Worm (Caenorhabditis elegans) whole organism, L2 larva: ENCODE measurements around the gene F10B5.3.
A peak's percentile ranks its signal among the peaks of the same experiment; 100 is the strongest.

Experiments
- C34F6.9 ChIP-seq: fragments of 150-350 bp; optimal IDR thresholded peaks from 2 replicates; lab custom pipeline; 2014; ENCODE audit warnings: missing biosample characterization, missing genetic modification characterization
- F13H6.1 ChIP-seq: sonication (generic microtip); optimal IDR thresholded peaks from 2 replicates; lab custom pipeline; 2016; ENCODE audit warnings: missing genetic modification characterization, missing compliant biosample characterization
- R02D3.7 ChIP-seq: fragments of 150-350 bp; optimal IDR thresholded peaks from 2 replicates; lab custom pipeline; 2014; ENCODE audit warnings: missing biosample characterization, missing genetic modification characterization
- Y55F3AM.14 ChIP-seq: fragments of 200-800 bp; sonication (Bioruptor generic); optimal IDR thresholded peaks from 2 replicates; lab custom pipeline; 2018; ENCODE audit warnings: mild to moderate bottlenecking, missing genetic modification characterization, missing compliant biosample characterization
- ZK546.5 ChIP-seq: sonication (generic microtip); optimal IDR thresholded peaks from 2 replicates; lab custom pipeline; 2017; ENCODE audit warnings: missing biosample characterization, missing genetic modification characterization
- aly-2 ChIP-seq: fragments of 150-350 bp; optimal IDR thresholded peaks from 2 replicates; lab custom pipeline; 2014; ENCODE audit warnings: missing biosample characterization, missing genetic modification characterization
- ama-1 ChIP-seq: fragments of 150-350 bp; optimal IDR thresholded peaks from 2 replicates; lab custom pipeline; 2018; ENCODE audit warnings: inconsistent platforms
- blmp-1 ChIP-seq: sonication (generic microtip); optimal IDR thresholded peaks from 2 replicates; lab custom pipeline; 2017; ENCODE audit warnings: missing genetic modification characterization, mild to moderate bottlenecking, missing compliant biosample characterization, antibody characterized with exemption, moderate library complexity; ENCODE audit not compliant: insufficient read depth
- ceh-16 ChIP-seq: fragments of 150-350 bp; optimal IDR thresholded peaks from 2 replicates; lab custom pipeline; 2014; ENCODE audit warnings: missing biosample characterization, missing genetic modification characterization
- ceh-82 ChIP-seq: fragments of 150-350 bp; optimal IDR thresholded peaks from 2 replicates; lab custom pipeline; 2014; ENCODE audit warnings: missing biosample characterization, missing genetic modification characterization
- crh-2 ChIP-seq: sonication (generic microtip); optimal IDR thresholded peaks from 2 replicates; lab custom pipeline; 2017; ENCODE audit warnings: missing biosample characterization, missing genetic modification characterization
- dmd-4 ChIP-seq: sonication (generic microtip); optimal IDR thresholded peaks from 2 replicates; lab custom pipeline; 2017; ENCODE audit warnings: missing biosample characterization, missing genetic modification characterization
- egl-27 ChIP-seq: sonication (generic microtip); optimal IDR thresholded peaks from 3 replicates; lab custom pipeline; 2017; ENCODE audit warnings: missing biosample characterization, missing genetic modification reagents, missing genetic modification characterization
- elt-1 ChIP-seq: fragments of 150-350 bp; optimal IDR thresholded peaks from 2 replicates; lab custom pipeline; 2014; ENCODE audit warnings: missing biosample characterization, missing genetic modification characterization
- elt-3 ChIP-seq: sonication (generic microtip); optimal IDR thresholded peaks from 2 replicates; lab custom pipeline; 2017; ENCODE audit warnings: missing biosample characterization, missing genetic modification characterization
- fos-1 ChIP-seq: fragments of 150-350 bp; optimal IDR thresholded peaks from 2 replicates; lab custom pipeline; 2014; ENCODE audit warnings: missing biosample characterization, missing genetic modification characterization
- gmeb-1 ChIP-seq: fragments of 150-350 bp; optimal IDR thresholded peaks from 2 replicates; lab custom pipeline; 2014; ENCODE audit warnings: missing biosample characterization, missing genetic modification characterization
- lin-11 ChIP-seq: fragments of 150-350 bp; sonication (generic microtip); optimal IDR thresholded peaks from 2 replicates; lab custom pipeline; 2014; ENCODE audit warnings: missing biosample characterization, missing genetic modification characterization, inconsistent platforms, mixed read lengths
- lin-39 ChIP-seq: fragments of 150-350 bp; optimal IDR thresholded peaks from 2 replicates; lab custom pipeline; 2014; ENCODE audit warnings: missing biosample characterization, missing genetic modification reagents, missing genetic modification characterization
- lsy-2 ChIP-seq, 2 experiments: fragments of 150-350 bp in 1 of 2; sonication (generic microtip) in 1 of 2; optimal IDR thresholded peaks; 2 replicates each; lab custom pipeline; 2014 to 2017; ENCODE audit warnings: missing biosample characterization in 2 of 2, missing genetic modification characterization in 2 of 2
- mab-5 ChIP-seq: fragments of 150-350 bp; optimal IDR thresholded peaks from 2 replicates; lab custom pipeline; 2014; ENCODE audit warnings: missing biosample characterization, missing genetic modification characterization
- mbf-1 ChIP-seq: sonication (generic microtip); optimal IDR thresholded peaks from 2 replicates; lab custom pipeline; 2017; ENCODE audit warnings: missing biosample characterization, missing genetic modification characterization
- mdl-1 ChIP-seq, 2 experiments: fragments of 150-350 bp in 1 of 2; sonication (generic microtip) in 1 of 2; optimal IDR thresholded peaks; 2 replicates each; lab custom pipeline; 2017; ENCODE audit warnings: missing biosample characterization in 2 of 2, missing genetic modification characterization in 2 of 2
- nhr-10 ChIP-seq: sonication (generic microtip); optimal IDR thresholded peaks from 2 replicates; lab custom pipeline; 2017; ENCODE audit warnings: missing biosample characterization, missing genetic modification characterization
- nhr-11 ChIP-seq: fragments of 150-350 bp; optimal IDR thresholded peaks from 2 replicates; lab custom pipeline; 2014; ENCODE audit warnings: missing biosample characterization, missing genetic modification characterization
- nhr-12 ChIP-seq: fragments of 150-350 bp; optimal IDR thresholded peaks from 2 replicates; lab custom pipeline; 2014; ENCODE audit warnings: missing biosample characterization, missing genetic modification characterization
- nhr-129 ChIP-seq: fragments of 150-350 bp; optimal IDR thresholded peaks from 2 replicates; lab custom pipeline; 2014; ENCODE audit warnings: missing biosample characterization, missing genetic modification characterization
- nhr-23 ChIP-seq: fragments of 150-350 bp; optimal IDR thresholded peaks from 2 replicates; lab custom pipeline; 2014; ENCODE audit warnings: missing biosample characterization, missing genetic modification reagents, missing genetic modification characterization
- nhr-25 ChIP-seq: fragments of 150-350 bp; sonication (generic microtip); optimal IDR thresholded peaks from 3 replicates; lab custom pipeline; 2014; ENCODE audit warnings: missing biosample characterization, missing genetic modification characterization
- nhr-6 ChIP-seq: fragments of 150-350 bp; optimal IDR thresholded peaks from 2 replicates; lab custom pipeline; 2014; ENCODE audit warnings: missing biosample characterization, missing genetic modification characterization
- nhr-77 ChIP-seq: fragments of 150-350 bp; optimal IDR thresholded peaks from 2 replicates; lab custom pipeline; 2014; ENCODE audit warnings: missing biosample characterization, missing genetic modification characterization
- peb-1 ChIP-seq: fragments of 150-350 bp; optimal IDR thresholded peaks from 2 replicates; lab custom pipeline; 2014; ENCODE audit warnings: missing biosample characterization, missing genetic modification characterization
- sem-4 ChIP-seq: fragments of 150-350 bp; optimal IDR thresholded peaks from 2 replicates; lab custom pipeline; 2014; ENCODE audit warnings: missing biosample characterization, missing genetic modification reagents, missing genetic modification characterization
- sma-3 ChIP-seq: sonication (generic microtip); optimal IDR thresholded peaks from 2 replicates; lab custom pipeline; 2016; ENCODE audit warnings: missing genetic modification reagents, missing genetic modification characterization, missing compliant biosample characterization
- sma-9 ChIP-seq, 2 experiments: fragments of 150-350 bp in 1 of 2; sonication (generic microtip) in 1 of 2; optimal IDR thresholded peaks; 2 replicates each; lab custom pipeline; 2014 to 2016; ENCODE audit warnings: missing genetic modification characterization in 2 of 2, mild to moderate bottlenecking in 1 of 2, missing biosample characterization in 1 of 2, missing compliant biosample characterization in 1 of 2, missing genetic modification reagents in 1 of 2, moderate library complexity in 1 of 2
- snpc-4 ChIP-seq: fragments of 150-350 bp; optimal IDR thresholded peaks from 2 replicates; lab custom pipeline; 2014; ENCODE audit warnings: missing biosample characterization, missing genetic modification characterization
- unc-39 ChIP-seq: fragments of 150-350 bp; optimal IDR thresholded peaks from 2 replicates; lab custom pipeline; 2014; ENCODE audit warnings: missing biosample characterization, missing genetic modification characterization
- unc-55 ChIP-seq: fragments of 150-350 bp; sonication (generic microtip); optimal IDR thresholded peaks from 3 replicates; lab custom pipeline; 2014; ENCODE audit warnings: missing biosample characterization, missing genetic modification reagents, missing genetic modification characterization
- unc-62 ChIP-seq: fragments of 150-350 bp; optimal IDR thresholded peaks from 2 replicates; lab custom pipeline; 2014; ENCODE audit warnings: missing biosample characterization, missing genetic modification reagents, missing genetic modification characterization
- zag-1 ChIP-seq: fragments of 150-350 bp; optimal IDR thresholded peaks from 2 replicates; lab custom pipeline; 2014; ENCODE audit warnings: missing biosample characterization, missing genetic modification characterization
- ztf-1 ChIP-seq: fragments of 200-800 bp; sonication (Bioruptor generic); conservative IDR thresholded peaks from 2 replicates; pipeline ENCODE4 v1.3.6; 2022; ENCODE audit warnings: missing genetic modification characterization, missing compliant biosample characterization
- ztf-4 ChIP-seq: fragments of 150-350 bp; optimal IDR thresholded peaks from 2 replicates; lab custom pipeline; 2014; ENCODE audit warnings: missing biosample characterization, missing genetic modification characterization

F10B5.3 gene

ce11 chrII:8136818-8137217 lies 13.0 kb downstream of the F10B5.3 start, which contains the start of gene ctns-1:
Gene ctns-1, minus strand, starts transcription at chrII:8136918.
- TF ChIP-seq snpc-4 (tag; lab: Kevin White, UChicago) (no peak), peb-1 (tag; lab: Kevin White, UChicago) (no peak), nhr-25 (tag; lab: Kevin White, UChicago) (no peak), nhr-77 (tag; lab: Kevin White, UChicago) (no peak), aly-2 (tag; lab: Kevin White, UChicago) (no peak), crh-2 (tag; lab: Kevin White, UChicago) (no peak), dmd-4 (tag; lab: Kevin White, UChicago) (no peak), Y55F3AM.14 (GFP tag; lab: Kevin White, UChicago) (no peak), mdl-1 (tag; optimal IDR thresholded peaks at IDR 0.05; lab: Kevin White, UChicago) (no peak), sma-9 (GFP tag; optimal IDR thresholded peaks at IDR 0.05; lab: Kevin White, UChicago) (no peak), sma-9 (tag; optimal IDR thresholded peaks at IDR 0.05; lab: Kevin White, UChicago) (no peak), F13H6.1 (tag; lab: Kevin White, UChicago) (no peak), mab-5 (tag; lab: Kevin White, UChicago) (no peak), nhr-6 (tag; lab: Kevin White, UChicago) (no peak), sem-4 (tag; lab: Kevin White, UChicago) (no peak), C34F6.9 (tag; lab: Kevin White, UChicago) (no peak), lin-39 (tag; lab: Kevin White, UChicago) (no peak), nhr-12 (tag; lab: Kevin White, UChicago) (no peak), ceh-16 (no peak), nhr-23 (tag; lab: Kevin White, UChicago) (no peak)

- TF ChIP-seq C34F6.9 (tag; lab: Kevin White, UChicago) (no peak), gmeb-1 (tag; lab: Kevin White, UChicago) (no peak), F13H6.1 (tag; lab: Kevin White, UChicago) (no peak), dmd-4 (tag; lab: Kevin White, UChicago) (no peak), sma-9 (GFP tag; optimal IDR thresholded peaks at IDR 0.05; lab: Kevin White, UChicago) (no peak), sma-9 (tag; optimal IDR thresholded peaks at IDR 0.05; lab: Kevin White, UChicago) (no peak), crh-2 (tag; lab: Kevin White, UChicago) (no peak), mab-5 (tag; lab: Kevin White, UChicago) (no peak), zag-1 (tag; lab: Kevin White, UChicago) (no peak), nhr-11 (tag; lab: Kevin White, UChicago) (no peak), peb-1 (tag; lab: Kevin White, UChicago) (no peak), ztf-1 (GFP tag; lab: Robert Waterston, UW) (no peak), nhr-129 (tag; lab: Kevin White, UChicago) (no peak), nhr-23 (tag; lab: Kevin White, UChicago) (no peak)
These were observed 13.9 kb downstream of the F10B5.3 start for ce11 chrII:8135953-8136352.

- TF ChIP-seq mdl-1 (tag; optimal IDR thresholded peaks at IDR 0.05; lab: Kevin White, UChicago) (peak in 1 of 2 experiments; percentile 52), nhr-77 (tag; lab: Kevin White, UChicago) (no peak), sma-9 (GFP tag; optimal IDR thresholded peaks at IDR 0.05; lab: Kevin White, UChicago) (peak; percentile 66), sma-9 (tag; optimal IDR thresholded peaks at IDR 0.05; lab: Kevin White, UChicago) (no peak), sma-3 (GFP tag; lab: Kevin White, UChicago) (peak; percentile 60), mab-5 (tag; lab: Kevin White, UChicago) (peak; percentile 23), lsy-2 (tag; optimal IDR thresholded peaks at IDR 0.05; lab: Kevin White, UChicago) (peak; percentile 44 to 78), gmeb-1 (tag; lab: Kevin White, UChicago) (no peak), R02D3.7 (tag; lab: Kevin White, UChicago) (no peak), unc-62 (GFP tag; lab: Kevin White, UChicago) (no peak), ztf-1 (GFP tag; lab: Robert Waterston, UW) (no peak), blmp-1 (tag; lab: Kevin White, UChicago) (peak; percentile 27), snpc-4 (tag; lab: Kevin White, UChicago) (peak; percentile 13), crh-2 (tag; lab: Kevin White, UChicago) (peak; percentile 44), F13H6.1 (tag; lab: Kevin White, UChicago) (peak; percentile 82), unc-55 (GFP tag; lab: Kevin White, UChicago) (peak; percentile 76), nhr-11 (tag; lab: Kevin White, UChicago) (no peak), elt-1 (tag; lab: Kevin White, UChicago) (no peak), zag-1 (tag; lab: Kevin White, UChicago) (peak; percentile 90), egl-27 (tag; lab: Kevin White, UChicago) (peak; percentile 49), mbf-1 (no peak), ceh-82 (no peak), nhr-129 (tag; lab: Kevin White, UChicago) (peak; percentile 39), lin-11 (peak; percentile 65), unc-39 (tag; lab: Kevin White, UChicago) (no peak), C34F6.9 (tag; lab: Kevin White, UChicago) (peak; percentile 52), ama-1 (peak; percentile 10), nhr-10 (tag; lab: Kevin White, UChicago) (no peak), Y55F3AM.14 (GFP tag; lab: Kevin White, UChicago) (peak; percentile 57), fos-1 (tag; lab: Kevin White, UChicago) (no peak), nhr-25 (tag; lab: Kevin White, UChicago) (peak; percentile 80), peb-1 (tag; lab: Kevin White, UChicago) (no peak), elt-3 (tag; lab: Kevin White, UChicago) (no peak), aly-2 (tag; lab: Kevin White, UChicago) (no peak), ZK546.5 (no peak), ztf-4 (no peak)
These were observed 18.3 kb downstream of the F10B5.3 start for ce11 chrII:8131413-8131966.
